Worm (Caenorhabditis elegans) whole organism, dauer: ENCODE measurements around the gene F45D11.5.
"Not testable (repeated sequence)": the region's sequence is repeated elsewhere in the genome, so short reads cannot be mapped to it uniquely, and the experiment has no call there.

ENCODE experiments used
- unc-62 ChIP-seq: sonication (generic microtip); optimal IDR thresholded peaks from 2 replicates; lab custom pipeline; 2017; ENCODE audit warnings: missing biosample characterization, missing genetic modification reagents, missing genetic modification characterization

Gene F45D11.5

DNA sequence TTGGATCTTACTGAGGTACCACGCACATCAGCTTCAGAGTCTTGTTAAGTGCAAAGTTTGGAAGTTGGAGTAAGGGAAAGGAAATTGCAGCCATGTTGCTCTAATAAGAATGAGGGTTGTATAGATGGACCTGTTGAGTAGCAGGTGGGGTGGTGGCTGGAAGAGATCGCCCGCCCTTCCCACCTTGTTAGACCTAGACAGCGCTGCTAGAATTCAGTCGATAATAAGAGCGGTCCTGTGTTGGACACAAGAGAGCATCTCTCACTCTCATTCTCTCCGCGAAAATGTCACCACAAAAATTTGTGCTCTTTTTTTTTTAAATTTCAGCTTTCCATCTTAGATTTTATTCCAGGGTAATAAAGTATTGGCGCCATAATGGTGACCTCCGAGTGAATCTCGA, at the start of gene F45D11.5, which contains the start of gene fbxb-30:
Gene F45D11.5 (plus strand): TSS at position 352 of the 400 bp plus-strand sequence.
Gene fbxb-30 (minus strand): TSS at position 101 of the 400 bp plus-strand sequence.
- TF ChIP-seq unc-62 (GFP tag; lab: Kevin White, UChicago), result no peak

DNA sequence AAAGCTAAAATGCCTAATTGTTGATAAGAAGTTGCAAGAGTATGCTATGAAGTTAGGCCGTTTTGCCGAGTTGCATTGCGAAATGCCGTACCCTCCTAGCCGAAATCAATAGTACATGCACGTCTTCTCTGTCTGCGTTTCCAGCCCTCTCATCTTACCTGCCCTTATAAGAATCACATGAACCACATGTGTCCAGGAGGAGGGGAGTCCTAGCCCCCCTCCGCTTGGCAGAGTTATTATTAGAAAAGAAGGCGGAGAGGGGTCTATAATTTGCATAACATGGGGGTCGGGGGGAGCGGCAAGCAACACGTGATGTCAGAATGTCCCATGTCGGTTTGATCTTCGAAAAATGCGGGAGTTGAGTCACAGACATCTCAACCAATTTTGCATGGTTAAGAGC, 48.5 kb upstream of the F45D11.5 start:
- no peak for TF ChIP-seq unc-62 (GFP tag; lab: Kevin White, UChicago)

DNA sequence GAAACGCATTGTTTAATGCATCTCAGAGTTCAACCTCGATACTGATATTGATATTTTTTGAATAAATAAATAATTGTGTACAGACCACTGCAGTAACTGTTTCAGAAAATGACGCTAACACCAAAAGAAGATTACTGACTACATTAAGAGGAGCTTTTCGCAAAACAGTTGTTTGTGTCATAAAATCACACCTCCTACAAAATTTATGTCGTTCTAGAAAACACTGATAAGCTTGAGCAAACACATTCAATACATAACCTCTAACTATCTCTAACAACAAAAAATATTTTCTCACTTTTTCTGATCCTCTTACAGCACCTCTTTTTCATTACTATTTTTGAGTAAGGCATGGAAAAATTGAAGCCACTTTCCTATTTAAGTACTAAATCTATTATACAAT, 46.9 kb upstream of the F45D11.5 start, which contains the start of gene fbxc-7:
Gene fbxc-7 (plus strand): TSS at position 301 of the 400 bp plus-strand sequence.
- not testable (repeated sequence) for TF ChIP-seq unc-62 (GFP tag; lab: Kevin White, UChicago)

DNA sequence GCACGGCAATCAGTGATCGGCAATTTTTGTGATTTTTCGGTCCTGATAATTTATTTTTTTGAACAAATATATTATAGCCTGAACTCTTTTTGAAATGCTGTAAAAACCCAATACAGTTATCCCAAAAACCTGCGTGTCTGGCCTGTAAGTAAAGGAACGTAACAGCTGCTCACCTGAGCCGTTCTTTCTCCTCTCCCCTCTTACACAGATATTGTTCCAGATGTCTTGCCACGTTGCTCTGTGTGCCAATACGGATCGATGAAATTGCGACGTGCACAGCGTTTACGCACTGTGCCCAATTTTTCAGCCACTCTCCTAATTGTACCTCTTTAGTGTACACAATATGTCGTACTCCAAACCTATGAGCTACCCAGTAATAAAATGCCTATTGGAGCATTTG, 42.9 kb upstream of the F45D11.5 start, which contains the start of gene sdz-4:
Gene sdz-4 (plus strand): TSS at position 301 of the 400 bp plus-strand sequence.
- no peak for TF ChIP-seq unc-62 (GFP tag; lab: Kevin White, UChicago)

DNA sequence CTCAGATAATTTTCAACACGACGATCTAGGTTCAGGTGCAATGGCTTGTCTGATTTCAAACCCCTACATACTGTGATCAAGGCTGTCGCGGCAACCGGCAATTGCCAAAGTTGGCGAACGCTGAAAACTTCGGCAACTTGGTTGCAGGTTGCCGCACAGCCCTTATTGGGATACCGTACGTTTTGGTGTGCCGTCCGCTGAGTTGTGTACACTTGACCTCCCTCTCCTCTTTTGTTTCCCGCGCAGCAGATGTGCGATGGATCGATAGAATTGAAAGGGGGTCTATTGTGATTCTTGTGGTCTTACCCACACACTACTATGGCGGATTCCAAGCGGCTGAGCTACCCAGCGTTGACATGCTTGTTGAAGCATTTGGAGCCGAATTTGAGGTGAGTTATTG, 41.3 kb upstream of the F45D11.5 start, which contains the start of the genes C32B5.18 and C32B5.7:
Gene C32B5.18 (plus strand): TSS at position 301 of the 400 bp plus-strand sequence.
Gene C32B5.7 (plus strand): TSS at position 311 of the 400 bp plus-strand sequence.
- no peak for TF ChIP-seq unc-62 (GFP tag; lab: Kevin White, UChicago)

DNA sequence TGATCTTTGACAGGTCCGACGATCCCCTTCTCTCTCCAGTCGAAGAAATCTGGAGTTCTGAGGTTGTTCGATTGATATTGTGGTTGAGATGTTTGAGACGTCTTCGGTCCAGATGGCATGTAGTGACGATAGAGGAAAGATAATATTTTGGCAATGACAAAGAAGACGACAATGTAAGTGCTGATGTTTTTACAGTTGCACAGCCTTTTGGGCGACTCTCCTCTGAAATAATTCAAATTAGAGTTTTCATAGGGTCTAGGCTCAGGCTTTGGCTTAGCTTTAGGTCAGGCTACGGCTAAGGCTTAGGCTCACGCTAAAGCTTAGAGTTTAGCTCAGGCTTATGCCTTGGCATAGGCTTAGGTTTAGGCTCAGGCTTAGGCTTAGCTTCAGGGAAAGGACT, 39.5 kb upstream of the F45D11.5 start, which contains the start of gene C32B5.13:
Gene C32B5.13 (minus strand): TSS at position 101 of the 400 bp plus-strand sequence.
- no peak for TF ChIP-seq unc-62 (GFP tag; lab: Kevin White, UChicago)

DNA sequence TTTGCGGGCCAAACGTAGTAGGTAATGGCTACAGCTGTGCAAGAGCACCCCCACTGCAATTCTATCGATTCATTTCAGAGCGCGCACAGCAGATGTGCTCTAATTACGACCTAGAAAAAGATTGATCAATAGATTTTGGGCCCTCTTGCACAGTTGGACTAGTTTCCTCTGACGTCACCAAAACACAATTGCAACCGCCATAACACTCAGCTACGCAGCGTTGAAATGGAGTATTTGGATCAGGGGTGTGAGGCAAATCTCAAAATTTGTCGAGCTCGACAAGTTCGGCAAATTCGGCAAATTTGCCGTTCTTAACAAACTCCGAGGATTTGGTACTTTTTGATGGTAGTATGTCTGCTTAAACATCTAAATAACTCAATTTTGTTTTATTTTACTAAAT, 34.5 kb upstream of the F45D11.5 start, which contains the start of gene fbxc-18:
Gene fbxc-18 (minus strand): TSS at position 101 of the 400 bp plus-strand sequence.
- not testable (repeated sequence) for TF ChIP-seq unc-62 (GFP tag; lab: Kevin White, UChicago)

DNA sequence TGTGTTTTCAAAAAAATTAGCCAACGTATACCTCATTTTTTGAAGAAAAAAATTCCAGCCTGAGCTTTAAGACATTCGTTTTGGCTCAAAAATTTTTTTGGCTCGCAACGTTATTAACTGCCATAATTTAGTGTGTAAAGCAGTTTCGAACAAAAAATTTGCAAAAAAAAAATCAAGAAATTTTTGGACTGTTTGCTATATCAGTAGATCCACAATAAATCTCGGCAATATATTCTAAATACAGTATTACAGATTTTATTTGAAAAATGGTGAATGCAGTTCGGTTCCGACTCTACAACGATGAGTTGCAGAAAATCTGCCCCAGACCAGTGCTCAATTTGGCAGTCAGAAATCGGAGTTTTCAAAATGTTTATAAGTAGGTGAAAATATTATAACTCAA, 33.4 kb upstream of the F45D11.5 start, which contains the start of gene C32B5.6:
Gene C32B5.6 (plus strand): TSS at position 301 of the 400 bp plus-strand sequence.
- TF ChIP-seq unc-62 (GFP tag; lab: Kevin White, UChicago), result not testable (repeated sequence)

DNA sequence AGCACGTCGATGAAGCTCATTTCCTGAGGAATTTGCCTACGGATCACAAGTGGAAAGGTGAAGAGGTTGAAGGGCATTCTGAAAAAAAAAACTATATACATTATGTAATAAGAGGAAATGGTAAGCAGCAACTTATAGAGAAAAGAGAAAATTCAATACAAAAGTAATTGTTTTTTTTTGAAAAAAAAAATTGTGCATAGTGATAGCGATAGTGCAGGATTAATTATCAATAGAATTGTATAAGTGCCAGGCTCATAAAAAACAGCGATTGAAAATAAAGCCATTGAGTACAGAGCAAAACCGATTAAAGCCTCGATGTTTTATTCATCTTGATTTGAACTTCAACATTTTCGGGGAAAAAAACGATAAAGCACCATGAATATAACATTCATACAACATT, 28.7 kb upstream of the F45D11.5 start, which contains the start of gene C32B5.15:
Gene C32B5.15 (minus strand): TSS at position 101 of the 400 bp plus-strand sequence.
- no peak for TF ChIP-seq unc-62 (GFP tag; lab: Kevin White, UChicago)

DNA sequence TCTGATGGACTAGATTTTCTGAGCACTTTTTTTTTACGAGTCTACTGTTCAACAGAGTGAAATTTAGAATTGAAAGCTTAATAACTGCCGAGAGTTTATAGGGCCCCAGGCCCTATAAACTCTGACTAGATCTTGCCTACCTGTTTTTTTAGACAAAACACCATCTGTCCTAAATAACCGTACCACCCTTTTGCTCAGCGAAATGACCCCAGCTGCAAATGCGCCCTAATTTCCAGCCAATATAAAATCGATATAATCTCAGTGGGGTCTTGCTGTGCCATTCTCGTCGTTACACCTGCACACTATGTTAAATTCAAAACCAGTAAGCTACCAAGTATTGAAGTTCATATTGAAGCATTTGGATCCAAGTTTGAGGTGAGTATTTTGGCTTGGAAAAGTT, 27.5 kb upstream of the F45D11.5 start, which contains the start of gene fbxc-14:
Gene fbxc-14 (plus strand): TSS at position 301 of the 400 bp plus-strand sequence.
- no peak for TF ChIP-seq unc-62 (GFP tag; lab: Kevin White, UChicago)

DNA sequence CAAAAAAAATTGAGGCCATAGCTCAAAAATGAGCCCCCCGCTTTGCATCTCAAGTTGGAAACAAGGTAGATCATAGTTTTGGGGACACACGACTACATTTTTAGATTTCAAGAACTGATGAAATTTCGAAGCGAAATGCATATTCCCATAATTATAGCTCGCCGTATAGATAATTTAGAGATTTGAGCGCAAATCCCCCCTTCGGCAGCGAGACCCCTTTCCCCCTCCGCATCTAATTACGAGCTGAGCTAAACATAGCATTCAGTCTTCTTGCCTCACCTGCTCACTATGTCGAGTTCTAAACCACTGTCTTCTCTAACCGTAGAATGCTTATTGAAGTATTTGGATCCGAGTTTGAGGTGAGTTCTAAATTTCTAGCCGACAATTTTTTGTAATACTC, 22.4 kb upstream of the F45D11.5 start, which contains the start of the genes fbxc-17 and fbxc-15:
Gene fbxc-17 (minus strand): TSS at position 101 of the 400 bp plus-strand sequence.
Gene fbxc-15 (plus strand): TSS at position 289 of the 400 bp plus-strand sequence.
- no peak for TF ChIP-seq unc-62 (GFP tag; lab: Kevin White, UChicago)

DNA sequence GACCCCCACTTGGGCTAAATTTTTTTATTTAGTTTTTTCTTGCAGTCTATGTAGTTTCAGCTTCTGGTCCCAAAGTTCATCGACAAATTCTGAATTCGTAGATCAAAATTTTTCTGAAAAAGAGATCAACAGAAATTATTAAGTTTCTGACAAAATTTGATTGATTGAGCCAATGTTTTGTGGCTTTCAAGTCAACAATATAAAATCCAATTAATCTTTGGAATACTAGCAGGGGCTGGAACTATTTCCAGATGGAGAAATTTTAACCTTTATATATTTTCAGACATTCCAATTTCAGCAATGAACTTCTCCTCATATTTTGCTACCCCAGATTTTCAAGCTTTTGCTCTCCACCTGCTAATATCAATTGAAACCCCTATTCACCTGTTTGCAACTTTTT, 18.7 kb upstream of the F45D11.5 start, which contains the start of gene srh-274:
Gene srh-274 (plus strand): TSS at position 301 of the 400 bp plus-strand sequence.
- no peak for TF ChIP-seq unc-62 (GFP tag; lab: Kevin White, UChicago)

DNA sequence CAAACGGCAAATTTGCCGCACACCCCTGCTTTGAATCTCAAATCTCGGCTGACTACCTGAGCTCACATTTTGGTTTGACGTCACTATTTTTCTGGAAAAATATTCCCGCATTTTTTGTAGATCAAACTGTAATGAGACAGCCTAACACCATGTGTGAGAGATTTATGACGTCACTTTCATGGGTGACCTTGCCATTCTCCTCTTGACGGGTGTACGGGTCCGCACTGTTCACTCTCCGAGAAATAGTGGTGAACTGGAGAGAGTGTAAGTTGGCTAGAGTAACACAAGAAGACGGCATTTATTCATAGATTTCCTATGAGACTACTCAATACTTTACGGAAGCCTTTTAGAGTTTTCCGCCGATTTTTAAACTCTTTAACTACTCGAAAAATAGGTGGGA, 15.8 kb upstream of the F45D11.5 start, which contains the start of gene fbxc-40:
Gene fbxc-40 (plus strand): TSS at position 301 of the 400 bp plus-strand sequence.
- TF ChIP-seq unc-62 (GFP tag; lab: Kevin White, UChicago), result not testable (repeated sequence)

DNA sequence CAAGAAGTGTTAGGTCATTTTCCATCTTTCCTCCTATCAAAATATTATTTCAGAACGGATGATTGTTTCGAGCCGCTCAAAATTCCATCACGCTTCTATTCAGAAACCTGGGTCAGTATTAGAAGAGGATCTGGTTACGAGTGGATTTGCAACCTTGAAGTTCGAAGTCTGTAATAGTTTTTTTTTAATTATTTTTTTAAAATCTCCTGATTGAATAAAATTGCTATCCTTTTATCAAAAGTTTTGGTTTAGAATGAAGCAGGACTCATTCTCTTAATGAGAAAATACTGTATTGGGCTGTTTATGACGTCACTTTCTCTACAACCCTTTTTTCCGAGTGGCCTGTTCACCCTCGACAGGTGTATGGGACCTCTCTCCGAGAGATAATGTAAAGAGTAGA, 13.1 kb upstream of the F45D11.5 start, which contains the start of gene fbxc-39:
Gene fbxc-39 (plus strand): TSS at position 301 of the 400 bp plus-strand sequence.
- no peak for TF ChIP-seq unc-62 (GFP tag; lab: Kevin White, UChicago)

DNA sequence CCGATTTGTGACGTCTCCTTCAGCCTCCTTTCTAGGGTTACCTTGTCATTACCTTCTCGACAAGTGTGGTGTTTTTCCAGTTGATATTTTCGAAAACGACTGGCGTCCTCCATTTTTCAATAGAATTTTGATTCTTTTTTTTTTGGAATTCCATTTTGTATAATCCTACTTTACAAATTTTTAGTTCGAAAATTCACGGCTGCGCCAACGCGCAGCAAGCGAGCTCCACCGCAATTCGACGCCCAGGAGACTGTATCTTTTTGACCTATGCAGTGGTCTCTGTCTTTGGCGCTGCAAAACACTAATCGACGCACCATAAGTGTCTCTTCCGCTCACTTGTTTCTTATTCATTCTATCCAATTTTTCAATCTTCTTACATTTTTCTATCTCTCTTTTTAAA, 10.2 kb upstream of the F45D11.5 start, which contains the start of gene fbxc-42:
Gene fbxc-42 (plus strand): TSS at position 301 of the 400 bp plus-strand sequence.
- TF ChIP-seq unc-62 (GFP tag; lab: Kevin White, UChicago), result no peak

DNA sequence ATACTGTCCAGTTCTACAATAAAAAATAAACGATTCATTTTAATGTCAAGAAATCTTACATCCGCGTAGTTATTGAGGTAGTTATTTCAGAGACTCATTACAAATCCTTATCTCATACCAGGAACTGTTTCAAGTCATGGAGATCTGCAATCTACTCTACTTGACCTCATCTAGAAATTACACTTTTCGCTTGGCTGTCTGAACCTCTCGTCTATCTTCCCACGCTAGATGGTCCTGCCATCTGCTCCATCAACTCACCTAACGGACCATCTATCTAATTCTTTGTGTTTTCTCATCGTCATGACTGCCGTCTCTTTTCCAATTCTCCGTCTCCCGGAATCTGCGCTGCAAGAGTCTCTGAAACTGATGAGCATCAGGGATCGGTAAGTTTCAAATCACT, 7.3 kb upstream of the F45D11.5 start, which contains the start of gene F45D11.7:
Gene F45D11.7 (plus strand): TSS at position 301 of the 400 bp plus-strand sequence.
- TF ChIP-seq unc-62 (GFP tag; lab: Kevin White, UChicago), result not testable (repeated sequence)
